Fruit fly (Drosophila melanogaster): ENCODE results near the gene CG12075.

CG12075 gene

dm6 chrX:8866256-8866655, 28.1 kb downstream of the CG12075 start:
- TF ChIP-seq N (GFP tag; optimal IDR thresholded peaks at IDR 0.05) (no peak), rgr (GFP tag; optimal IDR thresholded peaks at IDR 0.05) (peak; percentile 60), Hr83 (GFP tag; optimal IDR thresholded peaks at IDR 0.05; ENCODE audit: poor library complexity, severe bottlenecking) (no peak), Abd-B (GFP tag; optimal IDR thresholded peaks at IDR 0.05) (no peak), CG32264 (GFP tag; optimal IDR thresholded peaks at IDR 0.05) (no peak), psq (GFP tag; optimal IDR thresholded peaks at IDR 0.05) (peak; percentile 50), Hnf4 (GFP tag; optimal IDR thresholded peaks at IDR 0.05) (no peak), fru (GFP tag; optimal IDR thresholded peaks at IDR 0.05) (peak; percentile 39), Hr78 (GFP tag; optimal IDR thresholded peaks at IDR 0.05) (no peak), GATAd (GFP tag; optimal IDR thresholded peaks at IDR 0.05) (no peak), ey (GFP tag; optimal IDR thresholded peaks at IDR 0.05) (peak; percentile 23), pan (optimal IDR thresholded peaks at IDR 0.05) (no peak), foxo (GFP tag; optimal IDR thresholded peaks at IDR 0.05) (peak in 1 of 2 experiments; percentile 65), jim (GFP tag; optimal IDR thresholded peaks at IDR 0.05) (no peak), tai (GFP tag; optimal IDR thresholded peaks at IDR 0.05) (no peak), sage (GFP tag; optimal IDR thresholded peaks at IDR 0.05) (no peak), HLH106 (tag; optimal IDR thresholded peaks at IDR 0.05) (peak; percentile 66), Vsx2 (GFP tag; optimal IDR thresholded peaks at IDR 0.05; ENCODE audit: partially characterized antibody) (no peak), dmrt93B (GFP tag; optimal IDR thresholded peaks at IDR 0.05) (peak; percentile 23), h (GFP tag; optimal IDR thresholded peaks at IDR 0.05) (peak; percentile 49), Sp1 (GFP tag; optimal IDR thresholded peaks at IDR 0.05) (peak; percentile 73), Dfd (GFP tag; optimal IDR thresholded peaks at IDR 0.05) (no peak), dl (GFP tag; optimal IDR thresholded peaks at IDR 0.05; ENCODE audit: insufficient read depth in 1 of 2, partially characterized antibody in 2 of 2) (no peak), woc (GFP tag; optimal IDR thresholded peaks at IDR 0.05) (no peak), usp (GFP tag; optimal IDR thresholded peaks at IDR 0.05) (no peak), br (GFP tag; optimal IDR thresholded peaks at IDR 0.05) (peak; percentile 4), Mio (GFP tag; optimal IDR thresholded peaks at IDR 0.05) (no peak), sv (GFP tag; optimal IDR thresholded peaks at IDR 0.05) (no peak), CrebA (GFP tag; optimal IDR thresholded peaks at IDR 0.05; ENCODE audit: borderline replicate concordance) (no peak), Dif (GFP tag; optimal IDR thresholded peaks at IDR 0.05; ENCODE audit: partially characterized antibody) (no peak), Rel (GFP tag; optimal IDR thresholded peaks at IDR 0.05) (no peak), Rel (tag; optimal IDR thresholded peaks at IDR 0.05) (no peak), lola (GFP tag; optimal IDR thresholded peaks at IDR 0.05) (no peak), OdsH (GFP tag; optimal IDR thresholded peaks at IDR 0.05) (peak; percentile 26), CG9705 (GFP tag; optimal IDR thresholded peaks at IDR 0.05) (no peak), dsf (GFP tag; optimal IDR thresholded peaks at IDR 0.05; ENCODE audit: borderline replicate concordance) (no peak), Jra (GFP tag; optimal IDR thresholded peaks at IDR 0.05) (no peak), Myc (optimal IDR thresholded peaks at IDR 0.05) (no peak), brk (GFP tag; optimal IDR thresholded peaks at IDR 0.05) (no peak)

dm6 chrX:8867481-8867880, 29.4 kb downstream of the CG12075 start:
- TF ChIP-seq Hr78 (GFP tag; optimal IDR thresholded peaks at IDR 0.05) (no peak), Rel (GFP tag; optimal IDR thresholded peaks at IDR 0.05) (no peak), Rel (tag; optimal IDR thresholded peaks at IDR 0.05) (no peak), Jra (GFP tag; optimal IDR thresholded peaks at IDR 0.05) (no peak), dmrt93B (GFP tag; optimal IDR thresholded peaks at IDR 0.05) (no peak), foxo (GFP tag; optimal IDR thresholded peaks at IDR 0.05) (no peak), psq (GFP tag; optimal IDR thresholded peaks at IDR 0.05) (no peak)

- no peak for TF ChIP-seq Jra (GFP tag; optimal IDR thresholded peaks at IDR 0.05)
- TF ChIP-seq brk (GFP tag; optimal IDR thresholded peaks at IDR 0.05): no peak
- TF ChIP-seq Vsx2 (GFP tag; optimal IDR thresholded peaks at IDR 0.05; ENCODE audit: partially characterized antibody): no peak
- TF ChIP-seq CG9705 (GFP tag; optimal IDR thresholded peaks at IDR 0.05): no peak
- peak; percentile 10 for TF ChIP-seq OdsH (GFP tag; optimal IDR thresholded peaks at IDR 0.05)
- no peak for TF ChIP-seq usp (GFP tag; optimal IDR thresholded peaks at IDR 0.05)
- TF ChIP-seq GATAd (GFP tag; optimal IDR thresholded peaks at IDR 0.05): no peak
- no peak for TF ChIP-seq Dif (GFP tag; optimal IDR thresholded peaks at IDR 0.05; ENCODE audit: partially characterized antibody)
- no peak for TF ChIP-seq dsf (GFP tag; optimal IDR thresholded peaks at IDR 0.05; ENCODE audit: borderline replicate concordance)
- TF ChIP-seq Hr83 (GFP tag; optimal IDR thresholded peaks at IDR 0.05; ENCODE audit: poor library complexity, severe bottlenecking): no peak
- TF ChIP-seq psq (GFP tag; optimal IDR thresholded peaks at IDR 0.05): peak; percentile 37
- peak; percentile 63 for TF ChIP-seq rgr (GFP tag; optimal IDR thresholded peaks at IDR 0.05)
- peak; percentile 45 for TF ChIP-seq HLH106 (tag; optimal IDR thresholded peaks at IDR 0.05)
- TF ChIP-seq N (GFP tag; optimal IDR thresholded peaks at IDR 0.05): no peak
- peak in 1 of 2 experiments; percentile 54 for TF ChIP-seq foxo (GFP tag; optimal IDR thresholded peaks at IDR 0.05)
- TF ChIP-seq sv (GFP tag; optimal IDR thresholded peaks at IDR 0.05): peak; percentile 7
- TF ChIP-seq sage (GFP tag; optimal IDR thresholded peaks at IDR 0.05): no peak
- no peak for TF ChIP-seq Hnf4 (GFP tag; optimal IDR thresholded peaks at IDR 0.05)
- TF ChIP-seq Dfd (GFP tag; optimal IDR thresholded peaks at IDR 0.05): no peak
- TF ChIP-seq Mio (GFP tag; optimal IDR thresholded peaks at IDR 0.05): no peak
- TF ChIP-seq ey (GFP tag; optimal IDR thresholded peaks at IDR 0.05): peak; percentile 12
- TF ChIP-seq dl (GFP tag; optimal IDR thresholded peaks at IDR 0.05; ENCODE audit: insufficient read depth in 1 of 2, partially characterized antibody in 2 of 2): no peak
- no peak for TF ChIP-seq Abd-B (GFP tag; optimal IDR thresholded peaks at IDR 0.05)
- TF ChIP-seq fru (GFP tag; optimal IDR thresholded peaks at IDR 0.05): no peak
- TF ChIP-seq CG32264 (GFP tag; optimal IDR thresholded peaks at IDR 0.05): no peak
- no peak for TF ChIP-seq dmrt93B (GFP tag; optimal IDR thresholded peaks at IDR 0.05)
- no peak for TF ChIP-seq CrebA (GFP tag; optimal IDR thresholded peaks at IDR 0.05; ENCODE audit: borderline replicate concordance)
- TF ChIP-seq pan (optimal IDR thresholded peaks at IDR 0.05): no peak
- TF ChIP-seq lola (GFP tag; optimal IDR thresholded peaks at IDR 0.05): no peak
- no peak for TF ChIP-seq br (GFP tag; optimal IDR thresholded peaks at IDR 0.05)
- TF ChIP-seq Sp1 (GFP tag; optimal IDR thresholded peaks at IDR 0.05): peak; percentile 12
- TF ChIP-seq Myc (optimal IDR thresholded peaks at IDR 0.05): no peak
- peak; percentile 29 for TF ChIP-seq h (GFP tag; optimal IDR thresholded peaks at IDR 0.05)
Observed at dm6 chrX:8878967-8879554, 40.9 kb downstream of the CG12075 start.
